Fruit fly (Drosophila melanogaster): ENCODE measurements around the gene aay.

aay gene

DNA sequence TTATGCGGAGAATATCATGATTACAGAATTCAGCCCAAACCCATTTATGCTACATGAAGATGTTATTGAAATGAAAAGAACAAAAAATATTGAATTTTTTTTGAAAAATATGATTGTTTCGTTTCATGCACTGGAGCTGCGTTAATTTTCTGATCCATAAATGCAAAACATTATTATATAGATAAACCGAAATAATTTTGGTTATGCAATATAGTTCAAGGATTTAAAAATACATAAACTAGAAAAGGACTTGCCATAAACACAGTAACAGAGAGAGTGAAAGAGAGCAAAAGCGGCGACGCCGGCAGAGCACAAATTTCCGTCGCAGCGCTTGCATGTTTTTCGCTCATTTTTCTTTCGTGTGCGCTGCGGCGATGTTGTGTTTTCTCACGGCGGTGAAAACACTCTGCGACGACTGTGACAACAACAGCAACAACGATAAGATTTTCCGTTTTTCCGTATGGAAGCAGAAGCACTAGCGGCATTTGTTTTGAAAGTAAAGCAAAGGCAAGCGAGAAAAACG, 39.3 kb downstream of the aay start (continued):
- TF ChIP-seq bowl (GFP tag; IDR thresholded peaks at IDR 0.05) (no peak), btn (GFP tag; optimal IDR thresholded peaks at IDR 0.05) (peak; percentile 39), Nf-YB (GFP tag; optimal IDR thresholded peaks at IDR 0.05) (peak; percentile 79), ase (GFP tag; IDR thresholded peaks at IDR 0.05) (no peak), Dek (tag; optimal IDR thresholded peaks at IDR 0.05) (peak; percentile 89), phol (tag; optimal IDR thresholded peaks at IDR 0.05) (peak; percentile 98), schlank (tag; optimal IDR thresholded peaks at IDR 0.05) (peak; percentile 72), CG18011 (GFP tag; optimal IDR thresholded peaks at IDR 0.05) (peak; percentile 52), CG13424 (tag; optimal IDR thresholded peaks at IDR 0.05) (peak; percentile 93), CG14441 (GFP tag; IDR thresholded peaks at IDR 0.05) (peak; percentile 42; the same call in 1 of the 2 replicates), Pdp1 (GFP tag; optimal IDR thresholded peaks at IDR 0.05) (peak; percentile 74 to 98), kni (GFP tag; optimal IDR thresholded peaks at IDR 0.05) (peak; percentile 31), CG12744 (GFP tag; optimal IDR thresholded peaks at IDR 0.05) (peak; percentile 77), Fer3 (tag; optimal IDR thresholded peaks at IDR 0.05) (peak; percentile 89), wor (GFP tag; IDR thresholded peaks at IDR 0.05) (peak; percentile 65), CG10209 (GFP tag; optimal IDR thresholded peaks at IDR 0.05) (peak; percentile 88), tio (GFP tag; optimal IDR thresholded peaks at IDR 0.05) (peak; percentile 72), exex (tag; optimal IDR thresholded peaks at IDR 0.05) (peak; percentile 67), az2 (GFP tag; optimal IDR thresholded peaks at IDR 0.05) (peak; percentile 84), aop (GFP tag; IDR thresholded peaks at IDR 0.05) (no peak), Asciz (GFP tag; optimal IDR thresholded peaks at IDR 0.05) (peak; percentile 93), zfh1 (GFP tag; IDR thresholded peaks at IDR 0.05) (peak; percentile 78), gcm2 (GFP tag; optimal IDR thresholded peaks at IDR 0.05) (peak; percentile 47), CG3838 (GFP tag; optimal IDR thresholded peaks at IDR 0.05) (peak; percentile 24), Lim3 (GFP tag; IDR thresholded peaks at IDR 0.05) (no peak), CG4404 (GFP tag; IDR thresholded peaks at IDR 0.05) (peak; percentile 47; the same call in 1 of the 2 replicates), CG18619 (GFP tag; optimal IDR thresholded peaks at IDR 0.05) (peak; percentile 84), CG12071 (GFP tag; optimal IDR thresholded peaks at IDR 0.05) (peak; percentile 84), CG1647 (GFP tag; optimal IDR thresholded peaks at IDR 0.05) (peak; percentile 45), vfl (GFP tag; optimal IDR thresholded peaks at IDR 0.05) (peak; percentile 35), jing (GFP tag; optimal IDR thresholded peaks at IDR 0.05) (peak; percentile 24), CG30403 (GFP tag; optimal IDR thresholded peaks at IDR 0.05) (peak; percentile 93), Antp (GFP tag; optimal IDR thresholded peaks at IDR 0.05) (peak; percentile 48), CG12942 (GFP tag; optimal IDR thresholded peaks at IDR 0.05) (peak; percentile 71), CG3163 (GFP tag; optimal IDR thresholded peaks at IDR 0.05) (peak; percentile 50), slou (GFP tag; optimal IDR thresholded peaks at IDR 0.05) (no peak), CG10147 (GFP tag; optimal IDR thresholded peaks at IDR 0.05) (peak; percentile 93), bcd (GFP tag; optimal IDR thresholded peaks at IDR 0.05) (peak; percentile 83), fu2 (GFP tag; optimal IDR thresholded peaks at IDR 0.05) (peak; percentile 18), Meics (GFP tag; optimal IDR thresholded peaks at IDR 0.05) (peak; percentile 91), D (optimal IDR thresholded peaks at IDR 0.05) (no peak), D (GFP tag; optimal IDR thresholded peaks at IDR 0.05) (peak; percentile 91), CG11456 (GFP tag; IDR thresholded peaks at IDR 0.05) (no peak), CG15073 (GFP tag; optimal IDR thresholded peaks at IDR 0.05) (no peak), CG4820 (GFP tag; optimal IDR thresholded peaks at IDR 0.05) (peak; percentile 100), hth (optimal IDR thresholded peaks at IDR 0.05) (no peak), Deaf1 (tag; optimal IDR thresholded peaks at IDR 0.05) (peak; percentile 74), CG6689 (GFP tag; IDR thresholded peaks at IDR 0.05) (peak; percentile 82), CG13296 (GFP tag; optimal IDR thresholded peaks at IDR 0.05) (peak; percentile 93), CG9609 (GFP tag; optimal IDR thresholded peaks at IDR 0.05) (peak; percentile 42), CG5953 (GFP tag; IDR thresholded peaks at IDR 0.05) (peak; percentile 51; the same call in 1 of the 2 replicates)

All from whole organism, embryonic.